Worm (Caenorhabditis elegans) whole organism, L4/young adult: ENCODE data around the gene clec-149.

Experiments
- W03F9.2 ChIP-seq: fragments of 150-350 bp; optimal IDR thresholded peaks from 2 replicates; lab custom pipeline; 2014; ENCODE audit warnings: missing biosample characterization, missing genetic modification characterization
- dao-5 ChIP-seq: sonication (generic microtip); optimal IDR thresholded peaks from 2 replicates; lab custom pipeline; 2016; ENCODE audit warnings: missing genotype, missing genetic modification characterization, moderate library complexity, missing compliant biosample characterization
- him-1 ChIP-seq: sonication (generic microtip); optimal IDR thresholded peaks from 2 replicates; lab custom pipeline; 2016; ENCODE audit warnings: missing genotype, missing genetic modification reagents, missing genetic modification characterization, missing compliant biosample characterization

ce11 chrIII:825256-825655 is 2.2 kb downstream of the clec-149 start:
- TF ChIP-seq dao-5 (tag; lab: Kevin White, UChicago) (no peak), W03F9.2 (no peak), him-1 (tag; lab: Kevin White, UChicago) (no peak)
